Fruit fly (Drosophila melanogaster): ENCODE measurements around the gene trn.

- TF ChIP-seq kay (GFP tag; ENCODE audit: borderline replicate concordance) (no peak), ovo (GFP tag; optimal IDR thresholded peaks at IDR 0.05) (no peak), CG12768 (GFP tag; optimal IDR thresholded peaks at IDR 0.05) (no peak)
These were observed 36.7 kb upstream of the trn start for dm6 chr3L:13077326-13077725.

Data from whole organism, adult.